Worm (Caenorhabditis elegans) whole organism, young adult: Measurements from ENCODE around the gene gcy-13.

ENCODE experiments used
- B0035.1 ChIP-seq: sonication (generic microtip); optimal IDR thresholded peaks from 2 replicates; lab custom pipeline; 2016; ENCODE audit warnings: missing genetic modification characterization, mild to moderate bottlenecking, missing compliant biosample characterization, missing genotype, missing genetic modification reagents
- C17E4.6 ChIP-seq: fragments of 200-800 bp; sonication (Bioruptor generic); IDR thresholded peaks from 2 replicates; pipeline ENCODE4 v1.3.6; 2022; ENCODE audit warnings: missing genetic modification reagents, missing genetic modification characterization, missing compliant biosample characterization
- K11D2.4 ChIP-seq: fragments of 200-800 bp; sonication (Bioruptor generic); IDR thresholded peaks from 2 replicates; pipeline ENCODE4 v1.3.6; 2022; ENCODE audit warnings: missing genetic modification reagents, missing genetic modification characterization, missing compliant biosample characterization
- ZK185.1 ChIP-seq: sonication (generic microtip); optimal IDR thresholded peaks from 2 replicates; lab custom pipeline; 2016; ENCODE audit warnings: mild to moderate bottlenecking, missing genetic modification characterization, missing compliant biosample characterization; ENCODE audit not compliant: poor library complexity, severe bottlenecking
- atf-7 ChIP-seq: sonication (generic microtip); optimal IDR thresholded peaks from 2 replicates; lab custom pipeline; 2017; ENCODE audit warnings: mild to moderate bottlenecking, missing genetic modification characterization, missing compliant biosample characterization
- lin-35 ChIP-seq, 3 experiments: fragments of 150-350 bp in 2 of 3; sonication (generic microtip) in 1 of 3; optimal IDR thresholded peaks; 2 replicates each; lab custom pipeline; 2014 to 2018; ENCODE audit warnings: missing biosample characterization in 3 of 3, missing genetic modification characterization in 3 of 3, missing genetic modification reagents in 3 of 3
- lin-54 ChIP-seq: fragments of 200-800 bp; sonication (Bioruptor generic); optimal IDR thresholded peaks from 2 replicates; lab custom pipeline; 2018; ENCODE audit warnings: mild to moderate bottlenecking, missing genetic modification characterization, missing compliant biosample characterization
- madf-3 ChIP-seq: fragments of 200-800 bp; sonication (Bioruptor generic); IDR thresholded peaks from 2 replicates; pipeline ENCODE4 v1.3.6; 2022; ENCODE audit warnings: missing genetic modification reagents, missing genetic modification characterization, missing compliant biosample characterization
- nfya-1 ChIP-seq: sonication (generic microtip); optimal IDR thresholded peaks from 2 replicates; lab custom pipeline; 2017; ENCODE audit warnings: antibody characterized with exemption, missing compliant biosample characterization, missing genetic modification characterization, borderline replicate concordance; ENCODE audit not compliant: insufficient read depth
- snpc-1.1 ChIP-seq: sonication (generic microtip); optimal IDR thresholded peaks from 2 replicates; lab custom pipeline; 2017; ENCODE audit warnings: missing genetic modification characterization, mild to moderate bottlenecking, missing compliant biosample characterization, antibody characterized with exemption, moderate library complexity, missing genotype, missing genetic modification reagents; ENCODE audit not compliant: insufficient read depth
- snpc-4 ChIP-seq, 5 experiments: fragments of 150-350 bp in 1 of 5; sonication (generic microtip) in 4 of 5; optimal IDR thresholded peaks; 2 replicates each; lab custom pipeline; 2014 to 2018; ENCODE audit warnings: missing genetic modification characterization in 5 of 5, missing biosample characterization in 3 of 5, antibody characterized with exemption in 2 of 5, mild to moderate bottlenecking in 2 of 5, missing compliant biosample characterization in 2 of 5, missing genotype in 2 of 5, moderate library complexity in 2 of 5, missing genetic modification reagents in 1 of 5
- somi-1 ChIP-seq: fragments of 200-800 bp; sonication (Bioruptor generic); optimal IDR thresholded peaks from 2 replicates; lab custom pipeline; 2018; ENCODE audit warnings: mild to moderate bottlenecking, missing genetic modification characterization, missing compliant biosample characterization
- unc-130 ChIP-seq: sonication (generic microtip); optimal IDR thresholded peaks from 2 replicates; lab custom pipeline; 2016; ENCODE audit warnings: missing genetic modification reagents, missing genetic modification characterization, missing compliant biosample characterization
- unc-62 ChIP-seq: fragments of 150-350 bp; optimal IDR thresholded peaks from 2 replicates; lab custom pipeline; 2014; ENCODE audit warnings: missing biosample characterization, missing genetic modification reagents, missing genetic modification characterization

- no peak for TF ChIP-seq unc-62 (GFP tag; lab: Kevin White, UChicago)
- TF ChIP-seq madf-3 (GFP tag; lab: Robert Waterston, UW), result no peak
- no peak for TF ChIP-seq B0035.1 (tag; lab: Kevin White, UChicago)
- TF ChIP-seq K11D2.4 (GFP tag; lab: Robert Waterston, UW), result no peak
- TF ChIP-seq ZK185.1, result no peak
- TF ChIP-seq somi-1 (GFP tag; lab: Kevin White, UChicago), result no peak
- TF ChIP-seq lin-35 (GFP tag; optimal IDR thresholded peaks at IDR 0.05; lab: Kevin White, UChicago), result no peak
- no peak for TF ChIP-seq snpc-1.1 (tag; lab: Kevin White, UChicago)
- no peak for TF ChIP-seq atf-7 (tag; lab: Kevin White, UChicago)
- no peak for TF ChIP-seq nfya-1 (tag; lab: Kevin White, UChicago)
- TF ChIP-seq snpc-4 (GFP tag; optimal IDR thresholded peaks at IDR 0.05; lab: Kevin White, UChicago), result no peak
- TF ChIP-seq snpc-4 (tag; optimal IDR thresholded peaks at IDR 0.05; lab: Kevin White, UChicago), result no peak
- TF ChIP-seq unc-130 (GFP tag; lab: Kevin White, UChicago), result no peak
- TF ChIP-seq C17E4.6 (GFP tag; lab: Robert Waterston, UW), result no peak
- TF ChIP-seq lin-54 (GFP tag; lab: Kevin White, UChicago), result no peak
These were observed at the start of gene gcy-13 for ce11 chrV:12369437-12369836.
